Worm (Caenorhabditis elegans) whole organism, L2 larva: ENCODE data around the gene F54F11.1.

ENCODE experiments used
- C34F6.9 ChIP-seq: fragments of 150-350 bp; optimal IDR thresholded peaks from 2 replicates; lab custom pipeline; 2014; ENCODE audit warnings: missing biosample characterization, missing genetic modification characterization
- F13H6.1 ChIP-seq: sonication (generic microtip); optimal IDR thresholded peaks from 2 replicates; lab custom pipeline; 2016; ENCODE audit warnings: missing genetic modification characterization, missing compliant biosample characterization
- R02D3.7 ChIP-seq: fragments of 150-350 bp; optimal IDR thresholded peaks from 2 replicates; lab custom pipeline; 2014; ENCODE audit warnings: missing biosample characterization, missing genetic modification characterization
- Y55F3AM.14 ChIP-seq: fragments of 200-800 bp; sonication (Bioruptor generic); optimal IDR thresholded peaks from 2 replicates; lab custom pipeline; 2018; ENCODE audit warnings: mild to moderate bottlenecking, missing genetic modification characterization, missing compliant biosample characterization
- ZK546.5 ChIP-seq: sonication (generic microtip); optimal IDR thresholded peaks from 2 replicates; lab custom pipeline; 2017; ENCODE audit warnings: missing biosample characterization, missing genetic modification characterization
- alr-1 ChIP-seq: fragments of 150-350 bp; optimal IDR thresholded peaks from 2 replicates; lab custom pipeline; 2014; ENCODE audit warnings: missing biosample characterization, missing genetic modification characterization
- aly-2 ChIP-seq: fragments of 150-350 bp; optimal IDR thresholded peaks from 2 replicates; lab custom pipeline; 2014; ENCODE audit warnings: missing biosample characterization, missing genetic modification characterization
- ama-1 ChIP-seq: fragments of 150-350 bp; optimal IDR thresholded peaks from 2 replicates; lab custom pipeline; 2018; ENCODE audit warnings: inconsistent platforms
- blmp-1 ChIP-seq: sonication (generic microtip); optimal IDR thresholded peaks from 2 replicates; lab custom pipeline; 2017; ENCODE audit warnings: missing genetic modification characterization, mild to moderate bottlenecking, missing compliant biosample characterization, antibody characterized with exemption, moderate library complexity; ENCODE audit not compliant: insufficient read depth
- ceh-16 ChIP-seq: fragments of 150-350 bp; optimal IDR thresholded peaks from 2 replicates; lab custom pipeline; 2014; ENCODE audit warnings: missing biosample characterization, missing genetic modification characterization
- crh-2 ChIP-seq: sonication (generic microtip); optimal IDR thresholded peaks from 2 replicates; lab custom pipeline; 2017; ENCODE audit warnings: missing biosample characterization, missing genetic modification characterization
- dmd-4 ChIP-seq: sonication (generic microtip); optimal IDR thresholded peaks from 2 replicates; lab custom pipeline; 2017; ENCODE audit warnings: missing biosample characterization, missing genetic modification characterization
- egl-27 ChIP-seq: sonication (generic microtip); optimal IDR thresholded peaks from 3 replicates; lab custom pipeline; 2017; ENCODE audit warnings: missing biosample characterization, missing genetic modification reagents, missing genetic modification characterization
- elt-3 ChIP-seq: sonication (generic microtip); optimal IDR thresholded peaks from 2 replicates; lab custom pipeline; 2017; ENCODE audit warnings: missing biosample characterization, missing genetic modification characterization
- fos-1 ChIP-seq: fragments of 150-350 bp; optimal IDR thresholded peaks from 2 replicates; lab custom pipeline; 2014; ENCODE audit warnings: missing biosample characterization, missing genetic modification characterization
- gmeb-1 ChIP-seq: fragments of 150-350 bp; optimal IDR thresholded peaks from 2 replicates; lab custom pipeline; 2014; ENCODE audit warnings: missing biosample characterization, missing genetic modification characterization
- lin-13 ChIP-seq: fragments of 150-350 bp; optimal IDR thresholded peaks from 2 replicates; lab custom pipeline; 2014; ENCODE audit warnings: missing biosample characterization, missing genetic modification reagents, missing genetic modification characterization
- lin-39 ChIP-seq: fragments of 150-350 bp; optimal IDR thresholded peaks from 2 replicates; lab custom pipeline; 2014; ENCODE audit warnings: missing biosample characterization, missing genetic modification reagents, missing genetic modification characterization
- lsy-2 ChIP-seq, 2 experiments: fragments of 150-350 bp in 1 of 2; sonication (generic microtip) in 1 of 2; optimal IDR thresholded peaks; 2 replicates each; lab custom pipeline; 2014 to 2017; ENCODE audit warnings: missing biosample characterization in 2 of 2, missing genetic modification characterization in 2 of 2
- mab-5 ChIP-seq: fragments of 150-350 bp; optimal IDR thresholded peaks from 2 replicates; lab custom pipeline; 2014; ENCODE audit warnings: missing biosample characterization, missing genetic modification characterization
- mbf-1 ChIP-seq: sonication (generic microtip); optimal IDR thresholded peaks from 2 replicates; lab custom pipeline; 2017; ENCODE audit warnings: missing biosample characterization, missing genetic modification characterization
- mdl-1 ChIP-seq, 2 experiments: fragments of 150-350 bp in 1 of 2; sonication (generic microtip) in 1 of 2; optimal IDR thresholded peaks; 2 replicates each; lab custom pipeline; 2017; ENCODE audit warnings: missing biosample characterization in 2 of 2, missing genetic modification characterization in 2 of 2
- nhr-10 ChIP-seq: sonication (generic microtip); optimal IDR thresholded peaks from 2 replicates; lab custom pipeline; 2017; ENCODE audit warnings: missing biosample characterization, missing genetic modification characterization
- nhr-11 ChIP-seq: fragments of 150-350 bp; optimal IDR thresholded peaks from 2 replicates; lab custom pipeline; 2014; ENCODE audit warnings: missing biosample characterization, missing genetic modification characterization
- nhr-12 ChIP-seq: fragments of 150-350 bp; optimal IDR thresholded peaks from 2 replicates; lab custom pipeline; 2014; ENCODE audit warnings: missing biosample characterization, missing genetic modification characterization
- nhr-129 ChIP-seq: fragments of 150-350 bp; optimal IDR thresholded peaks from 2 replicates; lab custom pipeline; 2014; ENCODE audit warnings: missing biosample characterization, missing genetic modification characterization
- nhr-21 ChIP-seq: fragments of 150-350 bp; optimal IDR thresholded peaks from 2 replicates; lab custom pipeline; 2014; ENCODE audit warnings: missing biosample characterization, missing genetic modification characterization
- nhr-23 ChIP-seq: fragments of 150-350 bp; optimal IDR thresholded peaks from 2 replicates; lab custom pipeline; 2014; ENCODE audit warnings: missing biosample characterization, missing genetic modification reagents, missing genetic modification characterization
- nhr-25 ChIP-seq: fragments of 150-350 bp; sonication (generic microtip); optimal IDR thresholded peaks from 3 replicates; lab custom pipeline; 2014; ENCODE audit warnings: missing biosample characterization, missing genetic modification characterization
- nhr-6 ChIP-seq: fragments of 150-350 bp; optimal IDR thresholded peaks from 2 replicates; lab custom pipeline; 2014; ENCODE audit warnings: missing biosample characterization, missing genetic modification characterization
- nhr-77 ChIP-seq: fragments of 150-350 bp; optimal IDR thresholded peaks from 2 replicates; lab custom pipeline; 2014; ENCODE audit warnings: missing biosample characterization, missing genetic modification characterization
- peb-1 ChIP-seq: fragments of 150-350 bp; optimal IDR thresholded peaks from 2 replicates; lab custom pipeline; 2014; ENCODE audit warnings: missing biosample characterization, missing genetic modification characterization
- sem-4 ChIP-seq: fragments of 150-350 bp; optimal IDR thresholded peaks from 2 replicates; lab custom pipeline; 2014; ENCODE audit warnings: missing biosample characterization, missing genetic modification reagents, missing genetic modification characterization
- skn-1 ChIP-seq: sonication (generic microtip); optimal IDR thresholded peaks from 2 replicates; lab custom pipeline; 2017; ENCODE audit warnings: missing biosample characterization, missing genetic modification characterization
- sma-3 ChIP-seq: sonication (generic microtip); optimal IDR thresholded peaks from 2 replicates; lab custom pipeline; 2016; ENCODE audit warnings: missing genetic modification reagents, missing genetic modification characterization, missing compliant biosample characterization
- sma-9 ChIP-seq, 2 experiments: fragments of 150-350 bp in 1 of 2; sonication (generic microtip) in 1 of 2; optimal IDR thresholded peaks; 2 replicates each; lab custom pipeline; 2014 to 2016; ENCODE audit warnings: missing genetic modification characterization in 2 of 2, mild to moderate bottlenecking in 1 of 2, missing biosample characterization in 1 of 2, missing compliant biosample characterization in 1 of 2, missing genetic modification reagents in 1 of 2, moderate library complexity in 1 of 2
- snpc-4 ChIP-seq: fragments of 150-350 bp; optimal IDR thresholded peaks from 2 replicates; lab custom pipeline; 2014; ENCODE audit warnings: missing biosample characterization, missing genetic modification characterization
- unc-39 ChIP-seq: fragments of 150-350 bp; optimal IDR thresholded peaks from 2 replicates; lab custom pipeline; 2014; ENCODE audit warnings: missing biosample characterization, missing genetic modification characterization
- unc-55 ChIP-seq: fragments of 150-350 bp; sonication (generic microtip); optimal IDR thresholded peaks from 3 replicates; lab custom pipeline; 2014; ENCODE audit warnings: missing biosample characterization, missing genetic modification reagents, missing genetic modification characterization
- unc-62 ChIP-seq: fragments of 150-350 bp; optimal IDR thresholded peaks from 2 replicates; lab custom pipeline; 2014; ENCODE audit warnings: missing biosample characterization, missing genetic modification reagents, missing genetic modification characterization
- zag-1 ChIP-seq: fragments of 150-350 bp; optimal IDR thresholded peaks from 2 replicates; lab custom pipeline; 2014; ENCODE audit warnings: missing biosample characterization, missing genetic modification characterization
- ztf-1 ChIP-seq: fragments of 200-800 bp; sonication (Bioruptor generic); conservative IDR thresholded peaks from 2 replicates; pipeline ENCODE4 v1.3.6; 2022; ENCODE audit warnings: missing genetic modification characterization, missing compliant biosample characterization
- ztf-11 ChIP-seq: sonication (generic microtip); optimal IDR thresholded peaks from 2 replicates; lab custom pipeline; 2017; ENCODE audit warnings: missing biosample characterization, missing genetic modification characterization

Gene F54F11.1

DNA sequence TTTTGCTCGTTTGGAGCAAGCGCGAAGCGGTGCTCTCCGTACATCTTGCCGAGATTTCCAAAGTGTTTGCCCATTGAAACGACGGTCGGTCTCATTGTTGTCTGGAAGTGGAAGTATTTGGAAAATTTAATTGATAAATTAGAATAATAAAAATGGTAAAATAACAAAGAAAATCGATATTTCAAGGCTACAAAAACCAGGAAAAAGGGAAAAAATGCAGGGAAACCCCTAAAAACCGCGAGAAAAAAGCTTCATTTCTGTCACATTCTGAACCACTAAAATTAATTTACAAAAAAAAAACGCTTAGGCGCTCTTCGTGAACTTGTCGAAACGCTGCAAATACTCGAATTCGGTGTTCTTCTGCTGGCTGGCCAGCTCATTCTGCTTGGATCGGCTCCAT is 10.8 kb upstream of the F54F11.1 start, which contains the start of gene F45H10.2:
F45H10.2 (minus strand) TSS at position 101 of the 400 bp plus-strand sequence.
- TF ChIP-seq nhr-11 (tag; lab: Kevin White, UChicago), result no peak
- TF ChIP-seq gmeb-1 (tag; lab: Kevin White, UChicago), result no peak
- no peak for TF ChIP-seq R02D3.7 (tag; lab: Kevin White, UChicago)
- no peak for TF ChIP-seq ama-1
- no peak for TF ChIP-seq fos-1 (tag; lab: Kevin White, UChicago)
- TF ChIP-seq zag-1, result no peak
- no peak for TF ChIP-seq sma-3 (GFP tag; lab: Kevin White, UChicago)
- TF ChIP-seq aly-2, result no peak
- TF ChIP-seq mdl-1 (tag; optimal IDR thresholded peaks at IDR 0.05; lab: Kevin White, UChicago), result no peak
- no peak for TF ChIP-seq unc-55 (GFP tag; lab: Kevin White, UChicago)
- TF ChIP-seq unc-39 (tag; lab: Kevin White, UChicago), result no peak
- no peak for TF ChIP-seq crh-2 (tag; lab: Kevin White, UChicago)
- TF ChIP-seq blmp-1, result no peak
- TF ChIP-seq lsy-2 (tag; optimal IDR thresholded peaks at IDR 0.05; lab: Kevin White, UChicago), result no peak
- TF ChIP-seq ceh-16 (tag; lab: Kevin White, UChicago), result no peak
- no peak for TF ChIP-seq F13H6.1 (tag; lab: Kevin White, UChicago)
- TF ChIP-seq mbf-1 (tag; lab: Kevin White, UChicago), result no peak
- TF ChIP-seq dmd-4 (tag; lab: Kevin White, UChicago), result no peak
- no peak for TF ChIP-seq C34F6.9 (tag; lab: Kevin White, UChicago)

DNA sequence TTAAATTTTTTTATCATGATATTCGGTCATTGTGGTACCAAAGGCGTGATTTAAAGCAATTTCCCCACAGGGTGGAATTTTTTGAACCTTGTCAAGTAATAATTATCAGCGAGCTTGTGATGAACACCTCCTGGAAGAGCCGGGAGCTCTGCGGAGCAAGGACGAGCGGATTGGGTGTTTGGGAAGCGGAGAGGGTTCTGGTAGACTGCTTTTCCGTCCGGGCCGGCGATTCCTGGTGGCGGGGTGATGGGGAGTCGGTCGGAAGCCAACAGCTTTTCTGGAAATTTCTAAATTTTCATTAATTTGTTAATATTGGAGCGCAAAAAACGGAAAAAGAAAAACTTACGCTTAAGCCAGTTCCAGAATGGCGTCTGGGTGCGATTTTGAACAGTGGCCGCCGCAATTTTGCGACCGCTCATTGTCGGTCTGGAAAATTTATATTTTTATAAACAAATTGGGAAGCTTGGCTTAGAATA is 9.5 kb upstream of the F54F11.1 start, which contains the start of gene ndua-7:
ndua-7 (minus strand) TSS at position 426 of the 476 bp plus-strand sequence.
- TF ChIP-seq sma-9 (GFP tag; optimal IDR thresholded peaks at IDR 0.05; lab: Kevin White, UChicago) (no peak), sma-9 (tag; optimal IDR thresholded peaks at IDR 0.05; lab: Kevin White, UChicago) (no peak), sem-4 (tag; lab: Kevin White, UChicago) (no peak), dmd-4 (tag; lab: Kevin White, UChicago) (no peak), F13H6.1 (tag; lab: Kevin White, UChicago) (no peak), unc-55 (GFP tag; lab: Kevin White, UChicago) (no peak), elt-3 (tag; lab: Kevin White, UChicago) (no peak), unc-62 (GFP tag; lab: Kevin White, UChicago) (no peak), zag-1 (no peak), nhr-21 (tag; lab: Kevin White, UChicago) (no peak), ztf-1 (GFP tag; lab: Robert Waterston, UW) (no peak), C34F6.9 (tag; lab: Kevin White, UChicago) (no peak), gmeb-1 (tag; lab: Kevin White, UChicago) (no peak), nhr-12 (tag; lab: Kevin White, UChicago) (no peak), lin-13 (no peak), nhr-11 (tag; lab: Kevin White, UChicago) (no peak), ztf-11 (tag; lab: Kevin White, UChicago) (no peak), mbf-1 (tag; lab: Kevin White, UChicago) (no peak), R02D3.7 (tag; lab: Kevin White, UChicago) (no peak)

ce11 chrII:13494762-13495161 is 9.0 kb upstream of the F54F11.1 start:
- no peak for TF ChIP-seq nhr-10 (tag; lab: Kevin White, UChicago)
- TF ChIP-seq nhr-23 (tag; lab: Kevin White, UChicago), result no peak
- TF ChIP-seq mab-5 (tag; lab: Kevin White, UChicago), result no peak
- TF ChIP-seq ztf-11 (tag; lab: Kevin White, UChicago), result no peak
- TF ChIP-seq C34F6.9 (tag; lab: Kevin White, UChicago), result peak; percentile 50
- TF ChIP-seq zag-1, result no peak
- no peak for TF ChIP-seq aly-2
- TF ChIP-seq nhr-12 (tag; lab: Kevin White, UChicago), result no peak
- TF ChIP-seq unc-62 (GFP tag; lab: Kevin White, UChicago), result no peak
- TF ChIP-seq dmd-4 (tag; lab: Kevin White, UChicago), result no peak
- TF ChIP-seq skn-1 (tag; lab: Kevin White, UChicago), result no peak
- peak; percentile 16 for TF ChIP-seq F13H6.1 (tag; lab: Kevin White, UChicago)
- TF ChIP-seq unc-55 (GFP tag; lab: Kevin White, UChicago), result peak; percentile 23
- no peak for TF ChIP-seq lin-39 (tag; lab: Kevin White, UChicago)
- TF ChIP-seq Y55F3AM.14 (GFP tag; lab: Kevin White, UChicago), result no peak
- peak; percentile 29 to 72 for TF ChIP-seq lsy-2 (tag; optimal IDR thresholded peaks at IDR 0.05; lab: Kevin White, UChicago)
- no peak for TF ChIP-seq nhr-21 (tag; lab: Kevin White, UChicago)
- no peak for TF ChIP-seq ZK546.5 (tag; lab: Kevin White, UChicago)
- TF ChIP-seq nhr-11 (tag; lab: Kevin White, UChicago), result no peak
- TF ChIP-seq blmp-1, result no peak
- no peak for TF ChIP-seq nhr-6 (tag; lab: Kevin White, UChicago)
- no peak for TF ChIP-seq nhr-77 (tag; lab: Kevin White, UChicago)
- TF ChIP-seq snpc-4 (tag; lab: Kevin White, UChicago), result no peak
- TF ChIP-seq sma-3 (GFP tag; lab: Kevin White, UChicago), result peak; percentile 5
- TF ChIP-seq nhr-129, result no peak
- peak; percentile 43 for TF ChIP-seq lin-13
- TF ChIP-seq nhr-25 (tag; lab: Kevin White, UChicago), result no peak
- no peak for TF ChIP-seq peb-1 (tag; lab: Kevin White, UChicago)
- no peak for TF ChIP-seq elt-3 (tag; lab: Kevin White, UChicago)
- no peak for TF ChIP-seq sma-9 (GFP tag; optimal IDR thresholded peaks at IDR 0.05; lab: Kevin White, UChicago)
- no peak for TF ChIP-seq sma-9 (tag; optimal IDR thresholded peaks at IDR 0.05; lab: Kevin White, UChicago)
- no peak for TF ChIP-seq unc-39 (tag; lab: Kevin White, UChicago)
- TF ChIP-seq gmeb-1 (tag; lab: Kevin White, UChicago), result peak; percentile 39
- TF ChIP-seq egl-27, result no peak
- no peak for TF ChIP-seq fos-1 (tag; lab: Kevin White, UChicago)
- TF ChIP-seq alr-1 (tag; lab: Kevin White, UChicago), result no peak
- TF ChIP-seq crh-2 (tag; lab: Kevin White, UChicago), result peak; percentile 62
- TF ChIP-seq, all 48 proteins: peak for 8
